Fruit fly (Drosophila melanogaster): ENCODE measurements around the gene CG13362.

Gene CG13362

dm6 chrX:765039-765508 lies 14.0 kb upstream of the CG13362 start, which contains the start of gene RpL22 (continued):
- peak; percentile 84 for TF ChIP-seq CG3163 (GFP tag; optimal IDR thresholded peaks at IDR 0.05)
- TF ChIP-seq Gsc (GFP tag; IDR thresholded peaks at IDR 0.05) = no peak
- peak; percentile 87 for TF ChIP-seq CG12391 (tag; optimal IDR thresholded peaks at IDR 0.05)
- TF ChIP-seq CG4282 (GFP tag; optimal IDR thresholded peaks at IDR 0.05) = peak; percentile 90
- TF ChIP-seq CG7556 (GFP tag; optimal IDR thresholded peaks at IDR 0.05) = peak; percentile 70
- TF ChIP-seq CG17361 (GFP tag; IDR thresholded peaks at IDR 0.05) = peak; percentile 67
- TF ChIP-seq chn (GFP tag; optimal IDR thresholded peaks at IDR 0.05) = peak; percentile 82
- TF ChIP-seq psq (GFP tag; optimal IDR thresholded peaks at IDR 0.05) = peak; percentile 83
- peak; percentile 61 to 89 for TF ChIP-seq Hr51 (GFP tag; optimal IDR thresholded peaks at IDR 0.05)
- peak; percentile 93 for TF ChIP-seq CG9727 (GFP tag; optimal IDR thresholded peaks at IDR 0.05)
- TF ChIP-seq Dad (GFP tag; optimal IDR thresholded peaks at IDR 0.05) = peak; percentile 88
- peak; percentile 81 for TF ChIP-seq Jarid2 (GFP tag; optimal IDR thresholded peaks at IDR 0.05)
- peak; percentile 90 for TF ChIP-seq gro (GFP tag; optimal IDR thresholded peaks at IDR 0.05)
- TF ChIP-seq Ada2b (GFP tag; IDR thresholded peaks at IDR 0.05) = peak; percentile 58; the same call in 1 of the 2 replicates
- TF ChIP-seq ash1 (GFP tag; optimal IDR thresholded peaks at IDR 0.05) = peak; percentile 89
- no peak for TF ChIP-seq CG14860 (GFP tag; IDR thresholded peaks at IDR 0.05; ENCODE audit: partially characterized antibody)

DNA sequence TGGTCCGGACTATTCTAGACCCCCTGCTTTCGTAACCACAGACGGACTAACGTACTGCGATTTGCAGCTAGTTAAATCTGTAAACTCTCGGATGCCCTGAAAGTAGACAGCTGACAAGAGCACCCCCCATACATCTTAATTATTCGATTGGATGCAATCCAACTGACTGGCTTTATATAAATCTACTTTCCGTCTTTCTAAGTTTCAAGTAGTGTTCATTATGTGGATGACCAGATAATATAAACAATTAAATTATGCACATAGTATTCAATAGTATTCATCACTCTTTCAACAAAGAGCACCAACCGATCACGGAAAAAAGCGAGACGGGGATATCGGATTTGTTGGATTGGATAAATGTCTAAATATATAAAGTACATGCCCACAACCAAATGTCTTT lies 10.9 kb upstream of the CG13362 start:
- no peak for TF ChIP-seq kay (GFP tag; optimal IDR thresholded peaks at IDR 0.05)
- TF ChIP-seq CG30403 (GFP tag; optimal IDR thresholded peaks at IDR 0.05) = no peak
- no peak for TF ChIP-seq HmgD (GFP tag; optimal IDR thresholded peaks at IDR 0.05)
- peak; percentile 63 for TF ChIP-seq sens (GFP tag)
- TF ChIP-seq pros (GFP tag; optimal IDR thresholded peaks at IDR 0.05) = no peak
- TF ChIP-seq Med (GFP tag) = peak; percentile 71
- TF ChIP-seq Chrac-16 (GFP tag; optimal IDR thresholded peaks at IDR 0.05) = no peak
- no peak for TF ChIP-seq bbx (GFP tag; IDR thresholded peaks at IDR 0.05; ENCODE audit: partially characterized antibody)
- TF ChIP-seq bab2 (GFP tag; optimal IDR thresholded peaks at IDR 0.05) = no peak

- TF ChIP-seq Dad (GFP tag; optimal IDR thresholded peaks at IDR 0.05) (no peak), CG15601 (tag; optimal IDR thresholded peaks at IDR 0.05) (peak; percentile 25), CG2199 (GFP tag; IDR thresholded peaks at IDR 0.05) (no peak), pfk (GFP tag; optimal IDR thresholded peaks at IDR 0.05) (no peak), Dip3 (GFP tag; optimal IDR thresholded peaks at IDR 0.05) (no peak), HmgD (GFP tag; optimal IDR thresholded peaks at IDR 0.05) (no peak), CG3726 (GFP tag; IDR thresholded peaks at IDR 0.05) (no peak), gt (GFP tag; IDR thresholded peaks at IDR 0.05) (no peak), CG3065 (GFP tag; optimal IDR thresholded peaks at IDR 0.05) (no peak), Gsc (GFP tag; IDR thresholded peaks at IDR 0.05) (no peak), org-1 (GFP tag; optimal IDR thresholded peaks at IDR 0.05) (no peak), CG11723 (GFP tag; optimal IDR thresholded peaks at IDR 0.05) (peak; percentile 4), ase (GFP tag; IDR thresholded peaks at IDR 0.05) (no peak), HLH4C (GFP tag; IDR thresholded peaks at IDR 0.05; ENCODE audit: partially characterized antibody) (peak; percentile 82), CG4282 (GFP tag; optimal IDR thresholded peaks at IDR 0.05) (no peak), Eip74EF (GFP tag; optimal IDR thresholded peaks at IDR 0.05) (no peak), fd64A (GFP tag; optimal IDR thresholded peaks at IDR 0.05) (no peak), Optix (GFP tag; IDR thresholded peaks at IDR 0.05) (no peak), cwo (GFP tag; optimal IDR thresholded peaks at IDR 0.05) (peak; percentile 6), CG8359 (GFP tag; optimal IDR thresholded peaks at IDR 0.05; ENCODE audit: borderline replicate concordance) (no peak), CG10543 (GFP tag; optimal IDR thresholded peaks at IDR 0.05) (peak; percentile 69), pita (GFP tag; optimal IDR thresholded peaks at IDR 0.05) (peak; percentile 94), z (GFP tag; IDR thresholded peaks at IDR 0.05) (no peak), CG1529 (GFP tag; optimal IDR thresholded peaks at IDR 0.05) (no peak), p53 (GFP tag; optimal IDR thresholded peaks at IDR 0.05) (peak; percentile 39), CG5180 (GFP tag; optimal IDR thresholded peaks at IDR 0.05) (no peak)
Measured at dm6 chrX:758892-759621, 8.0 kb upstream of the CG13362 start, which contains the start of gene CG5273. CG5273 (plus strand) TSS chrX:759594.
